Worm (Caenorhabditis elegans): ENCODE measurements around the gene nhr-162.

ce11 chrV:6948225-6948624 is 43.4 kb downstream of the nhr-162 start, which contains the start of gene Y57E12B.1:
- TF ChIP-seq ets-7 (tag; optimal IDR thresholded peaks at IDR 0.05) (no peak), tbx-37 (GFP tag; conservative IDR thresholded peaks at IDR 0.05) (no peak)
